Fruit fly (Drosophila melanogaster): ENCODE results near the gene ouib.

The ouib gene

DNA sequence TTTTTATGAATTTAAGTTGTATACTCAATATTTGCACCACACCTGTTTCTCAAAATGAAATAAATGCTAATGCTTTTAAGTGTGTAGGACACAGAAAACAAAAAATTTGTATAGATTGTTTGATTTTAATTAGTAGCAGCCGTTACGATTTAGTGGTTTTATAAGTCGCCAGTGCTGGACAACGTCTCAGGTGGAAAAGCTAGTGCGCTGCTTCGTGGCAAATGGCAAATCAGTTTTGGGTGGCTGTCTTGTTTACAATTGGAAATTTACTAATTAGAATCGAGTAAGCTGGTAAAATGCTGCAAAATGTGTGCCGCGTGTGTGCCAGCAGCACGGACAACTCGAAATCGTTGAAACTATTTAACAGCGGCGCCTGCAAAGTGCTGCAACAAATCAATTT is 1.4 kb downstream of the ouib start, which contains the start of gene CG8159 (continued):
- TF ChIP-seq HmgZ (tag; optimal IDR thresholded peaks at IDR 0.05) (peak; percentile 27), CG1832 (GFP tag; optimal IDR thresholded peaks at IDR 0.05) (no peak), Dp (GFP tag; optimal IDR thresholded peaks at IDR 0.05) (peak; percentile 63), CG5180 (GFP tag; optimal IDR thresholded peaks at IDR 0.05) (no peak), Hr78 (GFP tag; optimal IDR thresholded peaks at IDR 0.05) (no peak), CG17328 (GFP tag; IDR thresholded peaks at IDR 0.05) (no peak), pros (GFP tag; optimal IDR thresholded peaks at IDR 0.05) (no peak), stwl (tag; optimal IDR thresholded peaks at IDR 0.05) (peak; percentile 54), Deaf1 (tag; optimal IDR thresholded peaks at IDR 0.05) (no peak), Dfd (GFP tag; optimal IDR thresholded peaks at IDR 0.05) (no peak), CG18599 (GFP tag; optimal IDR thresholded peaks at IDR 0.05) (no peak), CG1602 (GFP tag; optimal IDR thresholded peaks at IDR 0.05) (no peak), br (optimal IDR thresholded peaks at IDR 0.05) (no peak), Nf-YA (GFP tag; IDR thresholded peaks at IDR 0.05) (no peak), Pdp1 (GFP tag; optimal IDR thresholded peaks at IDR 0.05) (peak in 1 of 2 experiments; percentile 94), gfzf (GFP tag; optimal IDR thresholded peaks at IDR 0.05) (peak; percentile 7), CG8944 (GFP tag; optimal IDR thresholded peaks at IDR 0.05) (no peak), insv (GFP tag; optimal IDR thresholded peaks at IDR 0.05) (peak in 1 of 2 experiments; percentile 90), E2f2 (GFP tag; IDR thresholded peaks at IDR 0.05) (peak; percentile 68)

DNA sequence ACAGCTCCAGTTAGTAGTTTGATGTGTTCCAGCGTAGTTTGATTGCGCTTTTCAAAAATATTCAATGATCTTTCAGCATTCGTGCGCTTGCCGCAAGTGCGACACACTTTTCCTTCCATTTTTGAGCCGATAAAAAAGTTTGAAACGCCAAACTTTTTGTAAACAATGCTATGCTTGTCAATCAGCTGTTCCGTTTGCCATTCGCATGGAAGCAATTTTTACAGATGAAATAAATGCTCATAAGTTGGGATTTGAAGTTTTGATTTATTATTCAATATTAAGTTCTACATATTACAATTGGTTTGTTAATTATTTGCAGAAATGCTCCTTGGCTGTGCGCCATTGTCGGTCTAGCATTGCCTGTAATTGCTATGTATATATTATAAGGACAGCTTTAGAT is 4.3 kb downstream of the ouib start, which contains the start of gene ranshi:
TSS of gene ranshi (minus strand) at position 152 of the 400 bp plus-strand sequence.
- TF ChIP-seq MBD-R2 (GFP tag; IDR thresholded peaks at IDR 0.05) = peak; percentile 77
- TF ChIP-seq row (GFP tag; IDR thresholded peaks at IDR 0.05) = peak; percentile 11; the same call in 1 of the 3 replicates
- TF ChIP-seq pzg (GFP tag; optimal IDR thresholded peaks at IDR 0.05) = peak; percentile 15
- TF ChIP-seq lbe (GFP tag; optimal IDR thresholded peaks at IDR 0.05) = no peak
- no peak for TF ChIP-seq CG5180 (GFP tag; optimal IDR thresholded peaks at IDR 0.05)
- TF ChIP-seq CG14965 (GFP tag; optimal IDR thresholded peaks at IDR 0.05; ENCODE audit: borderline replicate concordance) = no peak
- peak in 1 of 2 experiments; percentile 79 for TF ChIP-seq crp (GFP tag; optimal IDR thresholded peaks at IDR 0.05)
- no peak for TF ChIP-seq stc (GFP tag; IDR thresholded peaks at IDR 0.05)
- no peak for TF ChIP-seq CG3726 (GFP tag; IDR thresholded peaks at IDR 0.05)
- TF ChIP-seq CG34224 (GFP tag; IDR thresholded peaks at IDR 0.05; ENCODE audit: partially characterized antibody) = 0 out of 3 replicates have a peak, but pooled peaks have one; percentile 16
- TF ChIP-seq ci (GFP tag; IDR thresholded peaks at IDR 0.05) = no peak
- no peak for TF ChIP-seq toy (GFP tag; IDR thresholded peaks at IDR 0.05)
- TF ChIP-seq pan (optimal IDR thresholded peaks at IDR 0.05) = no peak
- TF ChIP-seq pan (GFP tag; optimal IDR thresholded peaks at IDR 0.05 in 1 of 2, IDR thresholded peaks at IDR 0.05 in 1 of 2) = no peak
- TF ChIP-seq CG12391 (tag; optimal IDR thresholded peaks at IDR 0.05) = no peak
- peak; percentile 28 for TF ChIP-seq Med (GFP tag)

- peak; percentile 34 for TF ChIP-seq CG15479 (GFP tag; optimal IDR thresholded peaks at IDR 0.05)
- TF ChIP-seq D19A (tag; optimal IDR thresholded peaks at IDR 0.05) = no peak
- peak; percentile 95 for TF ChIP-seq CG4360 (GFP tag; IDR thresholded peaks at IDR 0.05)
- peak; percentile 59; the same call in 1 of the 2 replicates for TF ChIP-seq Nf-YA (GFP tag; IDR thresholded peaks at IDR 0.05)
- TF ChIP-seq CG2202 (tag; optimal IDR thresholded peaks at IDR 0.05) = peak; percentile 77
- TF ChIP-seq Fer3 (tag; optimal IDR thresholded peaks at IDR 0.05) = peak; percentile 75
- TF ChIP-seq repo (GFP tag; optimal IDR thresholded peaks at IDR 0.05) = no peak
- no peak for TF ChIP-seq inv (GFP tag; IDR thresholded peaks at IDR 0.05; ENCODE audit: partially characterized antibody)
- TF ChIP-seq fd96Cb (tag; optimal IDR thresholded peaks at IDR 0.05) = peak; percentile 90
- no peak; the same call in 1 of the 2 replicates for TF ChIP-seq Gsc (GFP tag; IDR thresholded peaks at IDR 0.05)
- peak; percentile 71 for TF ChIP-seq CG4730 (GFP tag; IDR thresholded peaks at IDR 0.05)
- peak; percentile 63; the same call in 1 of the 3 replicates for TF ChIP-seq so (GFP tag; IDR thresholded peaks at IDR 0.05)
- peak; percentile 7 for TF ChIP-seq jumu (GFP tag; optimal IDR thresholded peaks at IDR 0.05)
- peak; percentile 83 for TF ChIP-seq tgo (GFP tag; IDR thresholded peaks at IDR 0.05)
- no peak for TF ChIP-seq CG34224 (GFP tag; IDR thresholded peaks at IDR 0.05; ENCODE audit: partially characterized antibody)
- peak; percentile 92 for TF ChIP-seq dmrt11E (tag; optimal IDR thresholded peaks at IDR 0.05)
- peak; percentile 38 for TF ChIP-seq pros (GFP tag; optimal IDR thresholded peaks at IDR 0.05)
Measured at dm6 chr3R:8731597-8732263, 6.5 kb downstream of the ouib start, which contains the start of the genes M1BP and CG8202. TSS of gene M1BP (minus strand) at chr3R:8731698. TSS of gene CG8202 (plus strand) at chr3R:8732091.
